Worm (Caenorhabditis elegans) whole organism, L4 larva: ENCODE data around the gene C36A4.4.

Experiments used
- D1046.2 ChIP-seq: fragments of 200-800 bp; sonication (Bioruptor generic); IDR thresholded peaks from 2 replicates; pipeline ENCODE4 v1.3.6; 2022; ENCODE audit warnings: missing genetic modification characterization, missing compliant biosample characterization
- F10B5.3 ChIP-seq: sonication (generic microtip); optimal IDR thresholded peaks from 2 replicates; lab custom pipeline; 2016; ENCODE audit warnings: mild to moderate bottlenecking, missing genetic modification characterization, missing compliant biosample characterization
- F37D6.2 ChIP-seq: sonication (generic microtip); optimal IDR thresholded peaks from 2 replicates; lab custom pipeline; 2016; ENCODE audit warnings: mild to moderate bottlenecking, missing genetic modification characterization, missing compliant biosample characterization
- F44E2.7 ChIP-seq: fragments of 200-800 bp; sonication (Bioruptor generic); IDR thresholded peaks from 2 replicates; pipeline ENCODE4 v2.1.2; 2022; ENCODE audit warnings: missing genetic modification characterization, missing compliant biosample characterization
- F49E8.2 ChIP-seq: sonication (generic microtip); optimal IDR thresholded peaks from 2 replicates; lab custom pipeline; 2016; ENCODE audit warnings: missing compliant biosample characterization, mild to moderate bottlenecking, missing genetic modification characterization, borderline replicate concordance
- T20F7.1 ChIP-seq: fragments of 200-800 bp; sonication (Bioruptor generic); optimal IDR thresholded peaks from 2 replicates; lab custom pipeline; 2018; ENCODE audit warnings: mild to moderate bottlenecking, missing genetic modification characterization, missing compliant biosample characterization
- Y105C5A.15 ChIP-seq: fragments of 200-800 bp; sonication (Bioruptor generic); IDR thresholded peaks from 2 replicates; pipeline ENCODE4 v1.3.6; 2022; ENCODE audit warnings: missing genetic modification characterization, missing compliant biosample characterization
- Y75B8A.6 ChIP-seq: fragments of 200-800 bp; sonication (Bioruptor generic); IDR thresholded peaks from 2 replicates; pipeline ENCODE4 v1.3.6; 2022; ENCODE audit warnings: missing genetic modification reagents, missing genetic modification characterization, missing compliant biosample characterization
- ZK546.5 ChIP-seq, 2 experiments: sonication (generic microtip); optimal IDR thresholded peaks; 2 replicates each; lab custom pipeline; 2017; ENCODE audit warnings: missing biosample characterization in 2 of 2, missing genetic modification characterization in 2 of 2
- ama-1 ChIP-seq: fragments of 150-350 bp; optimal IDR thresholded peaks from 2 replicates; lab custom pipeline; 2014; ENCODE audit warnings: inconsistent platforms, mixed read lengths
- attf-4 ChIP-seq: sonication (generic microtip); optimal IDR thresholded peaks from 3 replicates; lab custom pipeline; 2017; ENCODE audit warnings: missing biosample characterization, missing genetic modification characterization
- ceh-20 ChIP-seq: fragments of 200-800 bp; sonication (Bioruptor generic); IDR thresholded peaks from 2 replicates; pipeline ENCODE4 v1.3.6; 2022; ENCODE audit warnings: missing genetic modification reagents, missing genetic modification characterization, missing compliant biosample characterization
- ceh-32 ChIP-seq: sonication (generic microtip); optimal IDR thresholded peaks from 2 replicates; lab custom pipeline; 2016; ENCODE audit warnings: mild to moderate bottlenecking, missing genetic modification characterization, missing compliant biosample characterization; ENCODE audit not compliant: poor library complexity
- ceh-44 ChIP-seq: fragments of 200-800 bp; sonication (Bioruptor generic); IDR thresholded peaks from 2 replicates; pipeline ENCODE4 v1.3.6; 2022; ENCODE audit warnings: missing genetic modification reagents, missing genetic modification characterization, missing compliant biosample characterization
- ceh-62 ChIP-seq: sonication (generic microtip); optimal IDR thresholded peaks from 2 replicates; lab custom pipeline; 2017; ENCODE audit warnings: missing biosample characterization, missing genetic modification characterization
- cey-2 ChIP-seq: sonication (generic microtip); optimal IDR thresholded peaks from 3 replicates; lab custom pipeline; 2017; ENCODE audit warnings: missing genetic modification characterization, mild to moderate bottlenecking, missing compliant biosample characterization, antibody characterized with exemption, borderline replicate concordance; ENCODE audit not compliant: insufficient read depth
- dpl-1 ChIP-seq: fragments of 150-350 bp; optimal IDR thresholded peaks from 2 replicates; lab custom pipeline; 2014; ENCODE audit warnings: missing biosample characterization, missing genetic modification reagents, missing genetic modification characterization
- egl-27 ChIP-seq: sonication (generic microtip); optimal IDR thresholded peaks from 3 replicates; lab custom pipeline; 2017; ENCODE audit warnings: missing biosample characterization, missing genetic modification reagents, missing genetic modification characterization
- egl-43 ChIP-seq: fragments of 200-800 bp; sonication (Bioruptor generic); IDR thresholded peaks from 2 replicates; pipeline ENCODE4 v1.3.6; 2022; ENCODE audit warnings: missing genetic modification reagents, missing genetic modification characterization, missing compliant biosample characterization
- fkh-10 ChIP-seq: fragments of 150-350 bp; optimal IDR thresholded peaks from 2 replicates; lab custom pipeline; 2014; ENCODE audit warnings: missing biosample characterization, missing genetic modification reagents, missing genetic modification characterization
- hif-1 ChIP-seq, 2 experiments: sonication (generic microtip); optimal IDR thresholded peaks; 2 replicates each; lab custom pipeline; 2016 to 2017; ENCODE audit warnings: missing compliant biosample characterization in 2 of 2, missing genetic modification characterization in 2 of 2, missing genetic modification reagents in 2 of 2, missing genotype in 2 of 2, mild to moderate bottlenecking in 1 of 2
- hlh-11 ChIP-seq: fragments of 200-800 bp; sonication (Bioruptor generic); optimal IDR thresholded peaks from 2 replicates; lab custom pipeline; 2018; ENCODE audit warnings: mild to moderate bottlenecking, missing genetic modification characterization, missing compliant biosample characterization
- hmg-1.1 ChIP-seq: fragments of 200-800 bp; sonication (Bioruptor generic); IDR thresholded peaks from 2 replicates; pipeline ENCODE4 v1.3.6; 2022; ENCODE audit warnings: missing genetic modification reagents, missing genetic modification characterization, missing compliant biosample characterization
- jun-1 ChIP-seq: fragments of 150-350 bp; optimal IDR thresholded peaks from 2 replicates; lab custom pipeline; 2014; ENCODE audit warnings: missing biosample characterization, missing genetic modification reagents, missing genetic modification characterization
- lim-7 ChIP-seq: fragments of 200-800 bp; sonication (Bioruptor generic); IDR thresholded peaks from 2 replicates; pipeline ENCODE4 v1.3.6; 2022; ENCODE audit warnings: missing genetic modification characterization, missing compliant biosample characterization
- lin-1 ChIP-seq: fragments of 200-800 bp; sonication (Bioruptor generic); IDR thresholded peaks from 2 replicates; pipeline ENCODE4 v1.3.6; 2022; ENCODE audit warnings: missing genetic modification reagents, missing genetic modification characterization, missing compliant biosample characterization
- lin-15B ChIP-seq: fragments of 150-350 bp; sonication (generic microtip); optimal IDR thresholded peaks from 3 replicates; lab custom pipeline; 2014; ENCODE audit warnings: missing biosample characterization, missing genetic modification characterization
- lin-38 ChIP-seq: fragments of 200-800 bp; sonication (Bioruptor generic); IDR thresholded peaks from 2 replicates; pipeline ENCODE4 v1.3.6; 2022; ENCODE audit warnings: missing genetic modification reagents, missing genetic modification characterization, missing compliant biosample characterization
- lin-39 ChIP-seq: fragments of 150-350 bp; optimal IDR thresholded peaks from 2 replicates; lab custom pipeline; 2014; ENCODE audit warnings: missing biosample characterization, missing genetic modification reagents, missing genetic modification characterization
- mdt-29 ChIP-seq: fragments of 200-800 bp; sonication (Bioruptor generic); IDR thresholded peaks from 2 replicates; pipeline ENCODE4 v1.3.6; 2022; ENCODE audit warnings: missing genetic modification reagents, missing genetic modification characterization, missing compliant biosample characterization
- mes-2 ChIP-seq: sonication (generic microtip); optimal IDR thresholded peaks from 2 replicates; lab custom pipeline; 2016; ENCODE audit warnings: missing genotype, mild to moderate bottlenecking, missing genetic modification characterization, missing compliant biosample characterization; ENCODE audit not compliant: poor library complexity, severe bottlenecking
- mxl-2 ChIP-seq: fragments of 200-800 bp; sonication (Bioruptor generic); conservative IDR thresholded peaks from 2 replicates; pipeline ENCODE4 v1.3.6; 2022; ENCODE audit warnings: missing genetic modification reagents, missing genetic modification characterization, missing compliant biosample characterization
- nhr-102 ChIP-seq: sonication (generic microtip); optimal IDR thresholded peaks from 2 replicates; lab custom pipeline; 2016; ENCODE audit warnings: mild to moderate bottlenecking, missing genetic modification characterization, moderate library complexity, missing compliant biosample characterization
- nhr-11 ChIP-seq: fragments of 150-350 bp; optimal IDR thresholded peaks from 2 replicates; lab custom pipeline; 2014; ENCODE audit warnings: missing biosample characterization, missing genetic modification characterization
- nhr-237 ChIP-seq: sonication (generic microtip); optimal IDR thresholded peaks from 2 replicates; lab custom pipeline; 2017; ENCODE audit warnings: missing biosample characterization, missing genetic modification characterization
- nhr-28 ChIP-seq: fragments of 150-350 bp; optimal IDR thresholded peaks from 2 replicates; lab custom pipeline; 2014; ENCODE audit warnings: missing biosample characterization, missing genetic modification characterization
- nhr-48 ChIP-seq: sonication (generic microtip); optimal IDR thresholded peaks from 2 replicates; lab custom pipeline; 2016; ENCODE audit warnings: mild to moderate bottlenecking, missing genetic modification characterization, missing compliant biosample characterization
- nhr-6 ChIP-seq: fragments of 150-350 bp; optimal IDR thresholded peaks from 2 replicates; lab custom pipeline; 2014; ENCODE audit warnings: missing biosample characterization, missing genetic modification characterization
- nhr-77 ChIP-seq: fragments of 150-350 bp; optimal IDR thresholded peaks from 2 replicates; lab custom pipeline; 2014; ENCODE audit warnings: missing biosample characterization, missing genetic modification characterization
- php-3 ChIP-seq: fragments of 200-800 bp; sonication (Bioruptor generic); IDR thresholded peaks from 2 replicates; pipeline ENCODE4 v1.3.6; 2022; ENCODE audit warnings: missing genetic modification reagents, missing genetic modification characterization, missing compliant biosample characterization
- rbr-2 ChIP-seq: sonication (generic microtip); optimal IDR thresholded peaks from 2 replicates; lab custom pipeline; 2016; ENCODE audit warnings: missing genotype, missing genetic modification characterization, missing compliant biosample characterization
- saeg-2 ChIP-seq: fragments of 200-800 bp; sonication (Bioruptor generic); IDR thresholded peaks from 2 replicates; pipeline ENCODE4 v1.3.6; 2022; ENCODE audit warnings: missing genetic modification reagents, missing genetic modification characterization, missing compliant biosample characterization
- sdz-12 ChIP-seq: fragments of 200-800 bp; sonication (Bioruptor generic); optimal IDR thresholded peaks from 2 replicates; lab custom pipeline; 2018; ENCODE audit warnings: mild to moderate bottlenecking, missing genetic modification characterization, missing compliant biosample characterization
- snpc-1.2 ChIP-seq: fragments of 200-800 bp; sonication (Bioruptor generic); IDR thresholded peaks from 2 replicates; pipeline ENCODE4 v1.3.6; 2022; ENCODE audit warnings: missing genetic modification reagents, missing genetic modification characterization, missing compliant biosample characterization
- spr-3 ChIP-seq: fragments of 200-800 bp; sonication (Bioruptor generic); optimal IDR thresholded peaks from 2 replicates; lab custom pipeline; 2018; ENCODE audit warnings: mild to moderate bottlenecking, missing genetic modification characterization, missing compliant biosample characterization
- tag-97 ChIP-seq: fragments of 200-800 bp; sonication (Bioruptor generic); IDR thresholded peaks from 2 replicates; pipeline ENCODE4 v1.3.6; 2022; ENCODE audit warnings: missing genetic modification characterization, missing compliant biosample characterization
- unc-130 ChIP-seq: sonication (generic microtip); optimal IDR thresholded peaks from 2 replicates; lab custom pipeline; 2016; ENCODE audit warnings: missing genetic modification reagents, missing genetic modification characterization, missing compliant biosample characterization
- unc-62 ChIP-seq, 3 experiments: fragments of 150-350 bp in 1 of 3; sonication (generic microtip); optimal IDR thresholded peaks in 2 of 3; peaks in 1 of 3; 1 replicate in 1 of 3; 2 replicates in 2 of 3; lab custom pipeline; 2014 to 2017; ENCODE audit warnings: missing biosample characterization in 3 of 3, missing genetic modification characterization in 3 of 3, missing genetic modification reagents in 3 of 3, missing genotype in 1 of 3
- zag-1 ChIP-seq: fragments of 150-350 bp; optimal IDR thresholded peaks from 2 replicates; lab custom pipeline; 2014; ENCODE audit warnings: missing biosample characterization, missing genetic modification characterization
- zip-11 ChIP-seq: fragments of 200-800 bp; sonication (Bioruptor generic); IDR thresholded peaks from 2 replicates; pipeline ENCODE4 v1.3.6; 2022; ENCODE audit warnings: missing genetic modification characterization, missing compliant biosample characterization

The C36A4.4 gene

DNA sequence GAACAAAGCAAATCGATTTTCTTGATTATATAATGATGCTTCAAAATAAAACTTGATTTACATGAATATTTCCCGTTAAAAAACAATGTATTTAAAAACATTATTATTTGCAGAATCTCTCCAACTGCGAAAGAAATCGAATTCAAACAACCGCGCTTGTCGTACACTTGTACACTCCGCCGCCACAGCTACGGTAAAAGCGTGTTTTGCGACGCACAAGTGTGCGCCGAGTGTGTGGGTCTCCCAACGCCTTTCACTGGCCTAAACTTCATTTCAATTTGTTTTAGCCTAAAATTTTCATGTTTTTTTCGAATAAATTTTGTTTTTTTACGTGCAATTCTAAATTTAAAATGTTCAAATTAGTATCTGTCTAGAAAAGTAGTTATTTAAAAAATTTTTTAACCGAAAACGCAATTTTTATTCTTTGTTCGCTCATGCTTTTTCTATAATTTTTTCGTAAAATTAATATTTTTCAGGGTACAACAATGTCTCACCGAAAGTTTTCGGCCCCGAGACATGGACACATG is 24.0 kb upstream of the C36A4.4 start, which contains the start of gene rpl-3:
TSS of gene rpl-3 (plus strand) at position 477 of the 527 bp plus-strand sequence.
- TF ChIP-seq nhr-6 (tag; lab: Kevin White, UChicago) (peak; percentile 100), mxl-2 (GFP tag; lab: Robert Waterston, UW) (peak; percentile 96), nhr-237 (peak; percentile 96), mdt-29 (peak; percentile 99), D1046.2 (GFP tag; lab: Robert Waterston, UW) (peak; percentile 99), cey-2 (tag; lab: Kevin White, UChicago) (peak; percentile 97), lin-15B (peak; percentile 99), hmg-1.1 (GFP tag; lab: Robert Waterston, UW) (peak; percentile 100), zip-11 (GFP tag; lab: Robert Waterston, UW) (peak; percentile 92), ZK546.5 (tag; optimal IDR thresholded peaks at IDR 0.05; lab: Kevin White, UChicago) (peak in 1 of 2 experiments; percentile 93), hlh-11 (tag; lab: Kevin White, UChicago) (peak; percentile 100), spr-3 (GFP tag; lab: Kevin White, UChicago) (peak; percentile 100), egl-27 (tag; lab: Kevin White, UChicago) (no peak), F37D6.2 (tag; lab: Kevin White, UChicago) (peak; percentile 98), nhr-11 (tag; lab: Kevin White, UChicago) (peak; percentile 100), F10B5.3 (tag; lab: Kevin White, UChicago) (peak; percentile 96), ama-1 (lab: Kevin White, UChicago) (peak; percentile 88), lin-39 (tag; lab: Kevin White, UChicago) (peak; percentile 95), unc-62 (GFP tag; optimal IDR thresholded peaks at IDR 0.05 in 1 of 2; lab: Kevin White, UChicago) (peak; percentile 71 to 100), unc-62 (tag; optimal IDR thresholded peaks at IDR 0.05; lab: Kevin White, UChicago) (peak; percentile 98), hif-1 (tag; optimal IDR thresholded peaks at IDR 0.05; lab: Kevin White, UChicago) (peak; percentile 96 to 99), nhr-77 (tag; lab: Kevin White, UChicago) (peak; percentile 100), saeg-2 (GFP tag; lab: Robert Waterston, UW) (peak; percentile 100), dpl-1 (GFP tag; lab: Kevin White, UChicago) (peak; percentile 100), lim-7 (GFP tag; lab: Robert Waterston, UW) (peak; percentile 99), nhr-102 (peak; percentile 100), jun-1 (tag; lab: Kevin White, UChicago) (peak; percentile 99), rbr-2 (tag; lab: Kevin White, UChicago) (peak; percentile 100), ceh-32 (peak; percentile 94), Y75B8A.6 (GFP tag; lab: Robert Waterston, UW) (peak; percentile 100), attf-4 (tag; lab: Kevin White, UChicago) (peak; percentile 85), snpc-1.2 (GFP tag; lab: Robert Waterston, UW) (peak; percentile 98), ceh-44 (GFP tag; lab: Robert Waterston, UW) (peak; percentile 99), Y105C5A.15 (GFP tag; lab: Robert Waterston, UW) (peak; percentile 99), F44E2.7 (peak; percentile 99), nhr-48 (tag; lab: Kevin White, UChicago) (peak; percentile 99), mes-2 (tag; lab: Kevin White, UChicago) (peak; percentile 100), zag-1 (tag; lab: Kevin White, UChicago) (peak; percentile 96), unc-130 (GFP tag; lab: Kevin White, UChicago) (peak; percentile 99), tag-97 (GFP tag; lab: Robert Waterston, UW) (peak; percentile 99), ceh-20 (GFP tag; lab: Robert Waterston, UW) (peak; percentile 100), F49E8.2 (tag; lab: Kevin White, UChicago) (peak; percentile 98), T20F7.1 (GFP tag; lab: Kevin White, UChicago) (peak; percentile 99), nhr-28 (tag; lab: Kevin White, UChicago) (peak; percentile 100), ceh-62 (tag; lab: Kevin White, UChicago) (no peak), sdz-12 (peak; percentile 100), lin-38 (GFP tag; lab: Robert Waterston, UW) (peak; percentile 100), lin-1 (GFP tag; lab: Robert Waterston, UW) (peak; percentile 99), egl-43 (peak; percentile 100), fkh-10 (GFP tag; lab: Kevin White, UChicago) (peak; percentile 100), php-3 (peak; percentile 100)
